Fruit fly (Drosophila melanogaster): ENCODE data around the gene cal1.

- no peak for TF ChIP-seq Pif1B (GFP tag; optimal IDR thresholded peaks at IDR 0.05)
- no peak for TF ChIP-seq CG17806 (tag; optimal IDR thresholded peaks at IDR 0.05)
- TF ChIP-seq CG8301 (tag; optimal IDR thresholded peaks at IDR 0.05) = no peak
- no peak for TF ChIP-seq EcR (GFP tag; optimal IDR thresholded peaks at IDR 0.05)
- TF ChIP-seq CG15710 (tag; optimal IDR thresholded peaks at IDR 0.05) = no peak
- no peak for TF ChIP-seq CG34367 (tag; optimal IDR thresholded peaks at IDR 0.05)
- no peak for TF ChIP-seq fd96Ca (GFP tag; IDR thresholded peaks at IDR 0.05)
- TF ChIP-seq CG9948 (tag; optimal IDR thresholded peaks at IDR 0.05) = no peak
- no peak for TF ChIP-seq rn (GFP tag; IDR thresholded peaks at IDR 0.05)
- TF ChIP-seq CG13204 (GFP tag; optimal IDR thresholded peaks at IDR 0.05) = no peak
- no peak for TF ChIP-seq CG14655 (GFP tag; optimal IDR thresholded peaks at IDR 0.05)
- TF ChIP-seq CG32121 (GFP tag; IDR thresholded peaks at IDR 0.05) = no peak
- TF ChIP-seq gl (tag; optimal IDR thresholded peaks at IDR 0.05) = no peak
Measured at dm6 chr3R:17039993-17040807, 47.9 kb upstream of the cal1 start, which contains the start of the genes CG18213 and Trm7-32.
